Worm (Caenorhabditis elegans) whole organism, L2 larva: ENCODE measurements around the gene F40F11.3.

Experiments used
- C34F6.9 ChIP-seq: fragments of 150-350 bp; optimal IDR thresholded peaks from 2 replicates; lab custom pipeline; 2014; ENCODE audit warnings: missing biosample characterization, missing genetic modification characterization
- F13H6.1 ChIP-seq: sonication (generic microtip); optimal IDR thresholded peaks from 2 replicates; lab custom pipeline; 2016; ENCODE audit warnings: missing genetic modification characterization, missing compliant biosample characterization
- R02D3.7 ChIP-seq: fragments of 150-350 bp; optimal IDR thresholded peaks from 2 replicates; lab custom pipeline; 2014; ENCODE audit warnings: missing biosample characterization, missing genetic modification characterization
- Y55F3AM.14 ChIP-seq: fragments of 200-800 bp; sonication (Bioruptor generic); optimal IDR thresholded peaks from 2 replicates; lab custom pipeline; 2018; ENCODE audit warnings: mild to moderate bottlenecking, missing genetic modification characterization, missing compliant biosample characterization
- ZK546.5 ChIP-seq: sonication (generic microtip); optimal IDR thresholded peaks from 2 replicates; lab custom pipeline; 2017; ENCODE audit warnings: missing biosample characterization, missing genetic modification characterization
- alr-1 ChIP-seq: fragments of 150-350 bp; optimal IDR thresholded peaks from 2 replicates; lab custom pipeline; 2014; ENCODE audit warnings: missing biosample characterization, missing genetic modification characterization
- aly-2 ChIP-seq: fragments of 150-350 bp; optimal IDR thresholded peaks from 2 replicates; lab custom pipeline; 2014; ENCODE audit warnings: missing biosample characterization, missing genetic modification characterization
- ama-1 ChIP-seq: fragments of 150-350 bp; optimal IDR thresholded peaks from 2 replicates; lab custom pipeline; 2018; ENCODE audit warnings: inconsistent platforms
- blmp-1 ChIP-seq: sonication (generic microtip); optimal IDR thresholded peaks from 2 replicates; lab custom pipeline; 2017; ENCODE audit warnings: missing genetic modification characterization, mild to moderate bottlenecking, missing compliant biosample characterization, antibody characterized with exemption, moderate library complexity; ENCODE audit not compliant: insufficient read depth
- ceh-16 ChIP-seq: fragments of 150-350 bp; optimal IDR thresholded peaks from 2 replicates; lab custom pipeline; 2014; ENCODE audit warnings: missing biosample characterization, missing genetic modification characterization
- ceh-82 ChIP-seq: fragments of 150-350 bp; optimal IDR thresholded peaks from 2 replicates; lab custom pipeline; 2014; ENCODE audit warnings: missing biosample characterization, missing genetic modification characterization
- crh-2 ChIP-seq: sonication (generic microtip); optimal IDR thresholded peaks from 2 replicates; lab custom pipeline; 2017; ENCODE audit warnings: missing biosample characterization, missing genetic modification characterization
- dmd-4 ChIP-seq: sonication (generic microtip); optimal IDR thresholded peaks from 2 replicates; lab custom pipeline; 2017; ENCODE audit warnings: missing biosample characterization, missing genetic modification characterization
- egl-27 ChIP-seq: sonication (generic microtip); optimal IDR thresholded peaks from 3 replicates; lab custom pipeline; 2017; ENCODE audit warnings: missing biosample characterization, missing genetic modification reagents, missing genetic modification characterization
- elt-1 ChIP-seq: fragments of 150-350 bp; optimal IDR thresholded peaks from 2 replicates; lab custom pipeline; 2014; ENCODE audit warnings: missing biosample characterization, missing genetic modification characterization
- elt-3 ChIP-seq: sonication (generic microtip); optimal IDR thresholded peaks from 2 replicates; lab custom pipeline; 2017; ENCODE audit warnings: missing biosample characterization, missing genetic modification characterization
- fos-1 ChIP-seq: fragments of 150-350 bp; optimal IDR thresholded peaks from 2 replicates; lab custom pipeline; 2014; ENCODE audit warnings: missing biosample characterization, missing genetic modification characterization
- gmeb-1 ChIP-seq: fragments of 150-350 bp; optimal IDR thresholded peaks from 2 replicates; lab custom pipeline; 2014; ENCODE audit warnings: missing biosample characterization, missing genetic modification characterization
- lin-11 ChIP-seq: fragments of 150-350 bp; sonication (generic microtip); optimal IDR thresholded peaks from 2 replicates; lab custom pipeline; 2014; ENCODE audit warnings: missing biosample characterization, missing genetic modification characterization, inconsistent platforms, mixed read lengths
- lin-13 ChIP-seq: fragments of 150-350 bp; optimal IDR thresholded peaks from 2 replicates; lab custom pipeline; 2014; ENCODE audit warnings: missing biosample characterization, missing genetic modification reagents, missing genetic modification characterization
- lin-39 ChIP-seq: fragments of 150-350 bp; optimal IDR thresholded peaks from 2 replicates; lab custom pipeline; 2014; ENCODE audit warnings: missing biosample characterization, missing genetic modification reagents, missing genetic modification characterization
- lsy-2 ChIP-seq, 2 experiments: fragments of 150-350 bp in 1 of 2; sonication (generic microtip) in 1 of 2; optimal IDR thresholded peaks; 2 replicates each; lab custom pipeline; 2014 to 2017; ENCODE audit warnings: missing biosample characterization in 2 of 2, missing genetic modification characterization in 2 of 2
- mab-5 ChIP-seq: fragments of 150-350 bp; optimal IDR thresholded peaks from 2 replicates; lab custom pipeline; 2014; ENCODE audit warnings: missing biosample characterization, missing genetic modification characterization
- mbf-1 ChIP-seq: sonication (generic microtip); optimal IDR thresholded peaks from 2 replicates; lab custom pipeline; 2017; ENCODE audit warnings: missing biosample characterization, missing genetic modification characterization
- mdl-1 ChIP-seq, 2 experiments: fragments of 150-350 bp in 1 of 2; sonication (generic microtip) in 1 of 2; optimal IDR thresholded peaks; 2 replicates each; lab custom pipeline; 2017; ENCODE audit warnings: missing biosample characterization in 2 of 2, missing genetic modification characterization in 2 of 2
- nhr-10 ChIP-seq: sonication (generic microtip); optimal IDR thresholded peaks from 2 replicates; lab custom pipeline; 2017; ENCODE audit warnings: missing biosample characterization, missing genetic modification characterization
- nhr-11 ChIP-seq: fragments of 150-350 bp; optimal IDR thresholded peaks from 2 replicates; lab custom pipeline; 2014; ENCODE audit warnings: missing biosample characterization, missing genetic modification characterization
- nhr-12 ChIP-seq: fragments of 150-350 bp; optimal IDR thresholded peaks from 2 replicates; lab custom pipeline; 2014; ENCODE audit warnings: missing biosample characterization, missing genetic modification characterization
- nhr-129 ChIP-seq: fragments of 150-350 bp; optimal IDR thresholded peaks from 2 replicates; lab custom pipeline; 2014; ENCODE audit warnings: missing biosample characterization, missing genetic modification characterization
- nhr-21 ChIP-seq: fragments of 150-350 bp; optimal IDR thresholded peaks from 2 replicates; lab custom pipeline; 2014; ENCODE audit warnings: missing biosample characterization, missing genetic modification characterization
- nhr-23 ChIP-seq: fragments of 150-350 bp; optimal IDR thresholded peaks from 2 replicates; lab custom pipeline; 2014; ENCODE audit warnings: missing biosample characterization, missing genetic modification reagents, missing genetic modification characterization
- nhr-237 ChIP-seq: fragments of 150-350 bp; optimal IDR thresholded peaks from 2 replicates; lab custom pipeline; 2014; ENCODE audit warnings: missing biosample characterization, missing genetic modification characterization
- nhr-25 ChIP-seq: fragments of 150-350 bp; sonication (generic microtip); optimal IDR thresholded peaks from 3 replicates; lab custom pipeline; 2014; ENCODE audit warnings: missing biosample characterization, missing genetic modification characterization
- nhr-6 ChIP-seq: fragments of 150-350 bp; optimal IDR thresholded peaks from 2 replicates; lab custom pipeline; 2014; ENCODE audit warnings: missing biosample characterization, missing genetic modification characterization
- nhr-77 ChIP-seq: fragments of 150-350 bp; optimal IDR thresholded peaks from 2 replicates; lab custom pipeline; 2014; ENCODE audit warnings: missing biosample characterization, missing genetic modification characterization
- peb-1 ChIP-seq: fragments of 150-350 bp; optimal IDR thresholded peaks from 2 replicates; lab custom pipeline; 2014; ENCODE audit warnings: missing biosample characterization, missing genetic modification characterization
- sem-4 ChIP-seq: fragments of 150-350 bp; optimal IDR thresholded peaks from 2 replicates; lab custom pipeline; 2014; ENCODE audit warnings: missing biosample characterization, missing genetic modification reagents, missing genetic modification characterization
- skn-1 ChIP-seq: sonication (generic microtip); optimal IDR thresholded peaks from 2 replicates; lab custom pipeline; 2017; ENCODE audit warnings: missing biosample characterization, missing genetic modification characterization
- sma-3 ChIP-seq: sonication (generic microtip); optimal IDR thresholded peaks from 2 replicates; lab custom pipeline; 2016; ENCODE audit warnings: missing genetic modification reagents, missing genetic modification characterization, missing compliant biosample characterization
- sma-9 ChIP-seq, 2 experiments: fragments of 150-350 bp in 1 of 2; sonication (generic microtip) in 1 of 2; optimal IDR thresholded peaks; 2 replicates each; lab custom pipeline; 2014 to 2016; ENCODE audit warnings: missing genetic modification characterization in 2 of 2, mild to moderate bottlenecking in 1 of 2, missing biosample characterization in 1 of 2, missing compliant biosample characterization in 1 of 2, missing genetic modification reagents in 1 of 2, moderate library complexity in 1 of 2
- snpc-4 ChIP-seq: fragments of 150-350 bp; optimal IDR thresholded peaks from 2 replicates; lab custom pipeline; 2014; ENCODE audit warnings: missing biosample characterization, missing genetic modification characterization
- unc-39 ChIP-seq: fragments of 150-350 bp; optimal IDR thresholded peaks from 2 replicates; lab custom pipeline; 2014; ENCODE audit warnings: missing biosample characterization, missing genetic modification characterization
- unc-55 ChIP-seq: fragments of 150-350 bp; sonication (generic microtip); optimal IDR thresholded peaks from 3 replicates; lab custom pipeline; 2014; ENCODE audit warnings: missing biosample characterization, missing genetic modification reagents, missing genetic modification characterization
- unc-62 ChIP-seq: fragments of 150-350 bp; optimal IDR thresholded peaks from 2 replicates; lab custom pipeline; 2014; ENCODE audit warnings: missing biosample characterization, missing genetic modification reagents, missing genetic modification characterization
- zag-1 ChIP-seq: fragments of 150-350 bp; optimal IDR thresholded peaks from 2 replicates; lab custom pipeline; 2014; ENCODE audit warnings: missing biosample characterization, missing genetic modification characterization
- ztf-1 ChIP-seq: fragments of 200-800 bp; sonication (Bioruptor generic); conservative IDR thresholded peaks from 2 replicates; pipeline ENCODE4 v1.3.6; 2022; ENCODE audit warnings: missing genetic modification characterization, missing compliant biosample characterization
- ztf-11 ChIP-seq: sonication (generic microtip); optimal IDR thresholded peaks from 2 replicates; lab custom pipeline; 2017; ENCODE audit warnings: missing biosample characterization, missing genetic modification characterization
- ztf-4 ChIP-seq: fragments of 150-350 bp; optimal IDR thresholded peaks from 2 replicates; lab custom pipeline; 2014; ENCODE audit warnings: missing biosample characterization, missing genetic modification characterization

F40F11.3 gene

ce11 chrIV:11593415-11594190, at the start of gene F40F11.3:
Gene F40F11.3 (minus strand): TSS chrIV:11594003.
- TF ChIP-seq nhr-10 (tag; lab: Kevin White, UChicago) (peak; percentile 36), nhr-77 (no peak), nhr-6 (tag; lab: Kevin White, UChicago) (peak; percentile 93), nhr-129 (tag; lab: Kevin White, UChicago) (peak; percentile 98), lin-11 (tag; lab: Kevin White, UChicago) (peak; percentile 25), ceh-16 (tag; lab: Kevin White, UChicago) (peak; percentile 71), sma-9 (GFP tag; optimal IDR thresholded peaks at IDR 0.05; lab: Kevin White, UChicago) (peak; percentile 93), sma-9 (tag; optimal IDR thresholded peaks at IDR 0.05; lab: Kevin White, UChicago) (no peak), blmp-1 (tag; lab: Kevin White, UChicago) (peak; percentile 80), gmeb-1 (tag; lab: Kevin White, UChicago) (peak; percentile 65), nhr-21 (peak; percentile 77), mbf-1 (tag; lab: Kevin White, UChicago) (no peak), ceh-82 (tag; lab: Kevin White, UChicago) (no peak), lin-13 (GFP tag; lab: Kevin White, UChicago) (peak; percentile 67), peb-1 (no peak), ama-1 (lab: Kevin White, UChicago) (no peak), nhr-23 (tag; lab: Kevin White, UChicago) (no peak), Y55F3AM.14 (GFP tag; lab: Kevin White, UChicago) (no peak), skn-1 (tag; lab: Kevin White, UChicago) (peak; percentile 76), unc-62 (GFP tag; lab: Kevin White, UChicago) (peak; percentile 16), aly-2 (tag; lab: Kevin White, UChicago) (no peak), snpc-4 (tag; lab: Kevin White, UChicago) (peak; percentile 63), alr-1 (tag; lab: Kevin White, UChicago) (peak; percentile 72), mdl-1 (tag; optimal IDR thresholded peaks at IDR 0.05; lab: Kevin White, UChicago) (peak; percentile 23 to 80), unc-55 (peak; percentile 84), ztf-4 (tag; lab: Kevin White, UChicago) (peak; percentile 94), lsy-2 (tag; optimal IDR thresholded peaks at IDR 0.05; lab: Kevin White, UChicago) (peak; percentile 53 to 85), sma-3 (GFP tag; lab: Kevin White, UChicago) (peak; percentile 75), unc-39 (tag; lab: Kevin White, UChicago) (peak; percentile 13), R02D3.7 (peak; percentile 6), nhr-12 (tag; lab: Kevin White, UChicago) (no peak), elt-3 (no peak), mab-5 (tag; lab: Kevin White, UChicago) (peak; percentile 53), lin-39 (tag; lab: Kevin White, UChicago) (no peak), ZK546.5 (no peak), zag-1 (tag; lab: Kevin White, UChicago) (peak; percentile 79), C34F6.9 (tag; lab: Kevin White, UChicago) (peak; percentile 88), nhr-25 (tag; lab: Kevin White, UChicago) (peak; percentile 85), dmd-4 (tag; lab: Kevin White, UChicago) (no peak), ztf-11 (tag; lab: Kevin White, UChicago) (no peak), F13H6.1 (tag; lab: Kevin White, UChicago) (peak; percentile 95), sem-4 (tag; lab: Kevin White, UChicago) (peak; percentile 92), nhr-11 (no peak), nhr-237 (tag; lab: Kevin White, UChicago) (no peak), fos-1 (tag; lab: Kevin White, UChicago) (peak; percentile 88), crh-2 (peak; percentile 91), egl-27 (tag; lab: Kevin White, UChicago) (peak; percentile 51), elt-1 (tag; lab: Kevin White, UChicago) (no peak), ztf-1 (GFP tag; lab: Robert Waterston, UW) (0 out of 2 replicates have a peak, but pooled peaks have one; percentile 16)
- TF ChIP-seq, all 48 proteins: peak for 31
